Worm (Caenorhabditis elegans) whole organism, L3 larva: Measurements from ENCODE around the gene ccdc-149.

Experiments
- eor-1 ChIP-seq, 2 experiments: fragments of 150-350 bp; optimal IDR thresholded peaks; 2 replicates each; lab custom pipeline; 2014 to 2018; ENCODE audit warnings: missing biosample characterization in 2 of 2, missing genetic modification characterization in 2 of 2
- fkh-10 ChIP-seq: sonication (generic microtip); optimal IDR thresholded peaks from 2 replicates; lab custom pipeline; 2017; ENCODE audit warnings: missing biosample characterization, missing genetic modification reagents, missing genetic modification characterization
- fos-1 ChIP-seq: fragments of 150-350 bp; optimal IDR thresholded peaks from 2 replicates; lab custom pipeline; 2014; ENCODE audit warnings: missing biosample characterization, missing genetic modification characterization
- nhr-25 ChIP-seq: sonication (generic microtip); optimal IDR thresholded peaks from 2 replicates; lab custom pipeline; 2017; ENCODE audit warnings: missing biosample characterization, missing genetic modification characterization
- nhr-43 ChIP-seq: sonication (generic microtip); optimal IDR thresholded peaks from 2 replicates; lab custom pipeline; 2016; ENCODE audit warnings: mild to moderate bottlenecking, missing genetic modification characterization, missing compliant biosample characterization; ENCODE audit not compliant: poor library complexity, severe bottlenecking
- nhr-76 ChIP-seq: fragments of 150-350 bp; sonication (generic microtip); optimal IDR thresholded peaks from 5 replicates; lab custom pipeline; 2014; ENCODE audit warnings: missing biosample characterization, missing genetic modification characterization
- pha-4 ChIP-seq: fragments of 150-350 bp; optimal IDR thresholded peaks from 2 replicates; lab custom pipeline; 2014; ENCODE audit warnings: missing biosample characterization, missing genetic modification reagents, missing genetic modification characterization
- snpc-4 ChIP-seq: fragments of 150-350 bp; optimal IDR thresholded peaks from 2 replicates; lab custom pipeline; 2014; ENCODE audit warnings: missing biosample characterization, missing genetic modification characterization
- ztf-11 ChIP-seq: fragments of 150-350 bp; optimal IDR thresholded peaks from 2 replicates; lab custom pipeline; 2014; ENCODE audit warnings: missing biosample characterization, missing genetic modification characterization

- no peak for TF ChIP-seq nhr-76 (tag; lab: Kevin White, UChicago)
- TF ChIP-seq eor-1 (tag; optimal IDR thresholded peaks at IDR 0.05; lab: Kevin White, UChicago) = no peak
- TF ChIP-seq ztf-11 = no peak
- no peak for TF ChIP-seq snpc-4 (tag; lab: Kevin White, UChicago)
- TF ChIP-seq pha-4 = no peak
- TF ChIP-seq fkh-10 (GFP tag; lab: Kevin White, UChicago) = peak; percentile 65
- TF ChIP-seq nhr-25 (tag; lab: Kevin White, UChicago) = no peak
- TF ChIP-seq nhr-43 (tag; lab: Kevin White, UChicago) = no peak
- TF ChIP-seq fos-1 = no peak
These were observed 36.5 kb downstream of the ccdc-149 start for ce11 chrX:11474605-11475385.
